Worm (Caenorhabditis elegans) whole organism, mixed stage, embryonic: Measurements from ENCODE around the gene twk-36.

Experiments used
- ceh-43 ChIP-seq: fragments of 200-800 bp; sonication (Bioruptor generic); optimal IDR thresholded peaks from 2 replicates; lab custom pipeline; 2018; ENCODE audit warnings: mild to moderate bottlenecking, missing genetic modification characterization, moderate library complexity, missing compliant biosample characterization
- elt-1 ChIP-seq: sonication (generic microtip); optimal IDR thresholded peaks from 2 replicates; lab custom pipeline; 2017; ENCODE audit warnings: missing genetic modification characterization, mild to moderate bottlenecking, missing compliant biosample characterization, antibody characterized with exemption, moderate library complexity, borderline replicate concordance; ENCODE audit not compliant: insufficient read depth
- elt-3 ChIP-seq: fragments of 150-350 bp; optimal IDR thresholded peaks from 2 replicates; lab custom pipeline; 2014; ENCODE audit warnings: missing biosample characterization, missing genetic modification characterization
- ham-2 ChIP-seq: fragments of 200-800 bp; sonication (Bioruptor generic); optimal IDR thresholded peaks from 2 replicates; lab custom pipeline; 2018; ENCODE audit warnings: mild to moderate bottlenecking, missing genetic modification characterization, missing compliant biosample characterization
- lin-13 ChIP-seq: fragments of 150-350 bp; optimal IDR thresholded peaks from 2 replicates; lab custom pipeline; 2014; ENCODE audit warnings: missing biosample characterization, missing genetic modification characterization
- nhr-237 ChIP-seq: fragments of 150-350 bp; optimal IDR thresholded peaks from 2 replicates; lab custom pipeline; 2014; ENCODE audit warnings: missing biosample characterization, missing genetic modification characterization
- pha-4 ChIP-seq: fragments of 150-350 bp; optimal IDR thresholded peaks from 2 replicates; lab custom pipeline; 2018; ENCODE audit warnings: missing biosample characterization, missing genetic modification reagents, missing genetic modification characterization
- snpc-4 ChIP-seq: fragments of 150-350 bp; optimal IDR thresholded peaks from 2 replicates; lab custom pipeline; 2014; ENCODE audit warnings: missing biosample characterization, missing genetic modification characterization
- unc-39 ChIP-seq: fragments of 150-350 bp; optimal IDR thresholded peaks from 2 replicates; lab custom pipeline; 2014; ENCODE audit warnings: missing biosample characterization, missing genetic modification characterization
- unc-62 ChIP-seq: fragments of 150-350 bp; optimal IDR thresholded peaks from 2 replicates; lab custom pipeline; 2014; ENCODE audit warnings: missing biosample characterization, missing genetic modification reagents, missing genetic modification characterization

- no peak for TF ChIP-seq elt-3 (tag; lab: Kevin White, UChicago)
- TF ChIP-seq lin-13 (tag; lab: Kevin White, UChicago), result no peak
- TF ChIP-seq unc-62 (GFP tag; lab: Kevin White, UChicago), result no peak
- no peak for TF ChIP-seq ham-2
- TF ChIP-seq snpc-4 (tag; lab: Kevin White, UChicago), result no peak
- no peak for TF ChIP-seq elt-1 (tag; lab: Kevin White, UChicago)
- no peak for TF ChIP-seq unc-39
- no peak for TF ChIP-seq ceh-43 (GFP tag; lab: Kevin White, UChicago)
- TF ChIP-seq nhr-237, result no peak
- no peak for TF ChIP-seq pha-4 (tag; lab: Kevin White, UChicago)
Observed at ce11 chrV:17718647-17719046, 28.2 kb downstream of the twk-36 start, which contains the start of gene str-77.
